Fruit fly (Drosophila melanogaster) whole organism, embryonic: ENCODE data around the gene Cpr67Fa2.

ENCODE experiments used
- Abd-B ChIP-seq: fragments of 200-800 bp; sonication (Bioruptor generic); optimal IDR thresholded peaks from 2 replicates; lab custom pipeline; 2018; ENCODE audit warnings: missing biosample characterization, mild to moderate bottlenecking, missing genetic modification characterization, moderate library complexity
- Awh ChIP-seq: fragments of 200-800 bp; sonication (Bioruptor generic); IDR thresholded peaks from 2 replicates; pipeline ENCODE4, ENCODE4 v1.3.6; 2022; ENCODE audit warnings: missing biosample characterization, missing genetic modification characterization
- CG10366 ChIP-seq: fragments of 200-800 bp; sonication (Bioruptor generic); IDR thresholded peaks from 2 replicates; pipeline ENCODE4 v1.3.6; 2022; ENCODE audit warnings: missing biosample characterization, missing genetic modification characterization
- CG10979 ChIP-seq: fragments of 200-800 bp; sonication (Bioruptor generic); optimal IDR thresholded peaks from 2 replicates; lab custom pipeline; 2018; ENCODE audit warnings: missing biosample characterization, mild to moderate bottlenecking, missing genetic modification characterization, moderate library complexity
- CG15601 ChIP-seq: fragments of 200-800 bp; sonication (Bioruptor generic); optimal IDR thresholded peaks from 3 replicates; lab custom pipeline; 2019; ENCODE audit warnings: missing biosample characterization, mild to moderate bottlenecking, missing genetic modification characterization, moderate library complexity
- CG17829 ChIP-seq: fragments of 200-800 bp; optimal IDR thresholded peaks from 2 replicates; lab custom pipeline; 2019; ENCODE audit warnings: missing biosample characterization, mild to moderate bottlenecking, missing genetic modification characterization, moderate library complexity
- CG17912 ChIP-seq: fragments of 200-800 bp; sonication (Bioruptor generic); optimal IDR thresholded peaks from 2 replicates; lab custom pipeline; 2018; ENCODE audit warnings: missing biosample characterization, mild to moderate bottlenecking, missing genetic modification characterization
- CG2116 ChIP-seq: fragments of 200-800 bp; sonication (Bioruptor generic); optimal IDR thresholded peaks from 3 replicates; lab custom pipeline; 2018; ENCODE audit warnings: missing biosample characterization, mild to moderate bottlenecking, missing genetic modification characterization
- CG5180 ChIP-seq: fragments of 200-800 bp; sonication (Bioruptor generic); optimal IDR thresholded peaks from 3 replicates; lab custom pipeline; 2017; ENCODE audit warnings: missing biosample characterization, missing genetic modification characterization, mild to moderate bottlenecking, moderate library complexity, missing genetic modification reagents
- CG7745 ChIP-seq: fragments of 200-800 bp; sonication (Bioruptor generic); optimal IDR thresholded peaks from 2 replicates; lab custom pipeline; 2018; ENCODE audit warnings: missing biosample characterization, mild to moderate bottlenecking, missing genetic modification characterization, moderate library complexity
- CG8924 ChIP-seq: fragments of 200-800 bp; optimal IDR thresholded peaks from 3 replicates; lab custom pipeline; 2019; ENCODE audit warnings: missing biosample characterization, mild to moderate bottlenecking, missing genetic modification characterization, moderate library complexity
- CoRest ChIP-seq: fragments of 200-800 bp; sonication (Bioruptor generic); optimal IDR thresholded peaks from 3 replicates; lab custom pipeline; 2018; ENCODE audit warnings: missing biosample characterization, mild to moderate bottlenecking, missing genetic modification characterization, moderate library complexity
- D19B ChIP-seq: fragments of 200-800 bp; sonication (Bioruptor generic); optimal IDR thresholded peaks from 2 replicates; lab custom pipeline; 2017; ENCODE audit warnings: missing biosample characterization, mild to moderate bottlenecking, missing genetic modification characterization
- Deaf1 ChIP-seq: fragments of 200-800 bp; optimal IDR thresholded peaks from 3 replicates; lab custom pipeline; 2019; ENCODE audit warnings: missing biosample characterization, mild to moderate bottlenecking, missing genetic modification characterization, moderate library complexity
- Dek ChIP-seq: fragments of 200-800 bp; sonication (Bioruptor generic); optimal IDR thresholded peaks from 3 replicates; lab custom pipeline; 2019; ENCODE audit warnings: missing biosample characterization, mild to moderate bottlenecking, missing genetic modification characterization, moderate library complexity
- H2.0 ChIP-seq: fragments of 200-800 bp; sonication (Bioruptor generic); IDR thresholded peaks from 2 replicates; pipeline ENCODE4 v1.3.6; 2022; ENCODE audit warnings: missing biosample characterization, missing genetic modification characterization
- Lim3 ChIP-seq: fragments of 200-800 bp; sonication (Bioruptor generic); IDR thresholded peaks from 2 replicates; pipeline ENCODE4 v1.3.6; 2022; ENCODE audit warnings: missing biosample characterization, missing genetic modification characterization
- Med ChIP-seq: fragments of 200-800 bp; sonication (Bioruptor generic); peaks from one replicate; lab custom pipeline; 2016; ENCODE audit warnings: missing biosample characterization, missing genetic modification characterization, mild to moderate bottlenecking, inconsistent platforms, moderate library complexity
- Nf-YB ChIP-seq: fragments of 200-800 bp; sonication (Bioruptor generic); optimal IDR thresholded peaks from 3 replicates; lab custom pipeline; 2019; ENCODE audit warnings: missing biosample characterization, mild to moderate bottlenecking, missing genetic modification characterization, moderate library complexity
- Sin3A ChIP-seq: fragments of >200 bp; optimal IDR thresholded peaks from 2 replicates; lab custom pipeline; 2018
- Stat92E ChIP-seq, 3 experiments: fragments of >200 bp in 2 of 3; fragments of 200-800 bp in 1 of 3; sonication (Bioruptor generic) in 1 of 3; optimal IDR thresholded peaks; 2 replicates each; lab custom pipeline; 2017 to 2019; ENCODE audit warnings: missing biosample characterization in 3 of 3, missing genetic modification characterization in 3 of 3, mild to moderate bottlenecking in 1 of 3, moderate library complexity in 1 of 3
- Trl ChIP-seq, 3 experiments: fragments of >200 bp in 2 of 3; fragments of 200-800 bp in 1 of 3; sonication (Bioruptor generic) in 1 of 3; optimal IDR thresholded peaks; 2 replicates in 1 of 3; 3 replicates in 2 of 3; lab custom pipeline; 2016 to 2017; ENCODE audit warnings: missing biosample characterization in 1 of 3, missing genetic modification characterization in 1 of 3
- ac ChIP-seq: fragments of 200-800 bp; sonication (Bioruptor generic); optimal IDR thresholded peaks from 3 replicates; lab custom pipeline; 2017; ENCODE audit warnings: missing biosample characterization, mild to moderate bottlenecking, missing genetic modification characterization
- bab2 ChIP-seq: fragments of 200-800 bp; sonication (Bioruptor generic); optimal IDR thresholded peaks from 2 replicates; lab custom pipeline; 2016; ENCODE audit warnings: missing biosample characterization, missing genetic modification characterization
- bcd ChIP-seq: fragments of 200-800 bp; sonication (Bioruptor generic); optimal IDR thresholded peaks from 2 replicates; lab custom pipeline; 2017; ENCODE audit warnings: missing biosample characterization, mild to moderate bottlenecking, missing genetic modification characterization
- chif ChIP-seq, 2 experiments: fragments of 200-800 bp; sonication (Bioruptor generic); optimal IDR thresholded peaks; 3 replicates each; lab custom pipeline; 2016; ENCODE audit warnings: missing biosample characterization in 2 of 2, missing genetic modification characterization in 2 of 2
- da ChIP-seq: fragments of 200-800 bp; sonication (Bioruptor generic); optimal IDR thresholded peaks from 2 replicates; lab custom pipeline; 2016; ENCODE audit warnings: missing biosample characterization, missing genetic modification characterization
- ems ChIP-seq: fragments of 200-800 bp; sonication (Bioruptor generic); optimal IDR thresholded peaks from 3 replicates; lab custom pipeline; 2016; ENCODE audit warnings: missing biosample characterization, missing genetic modification characterization
- eve ChIP-seq, 2 experiments: fragments of >200 bp; optimal IDR thresholded peaks; 2 replicates each; lab custom pipeline; 2017; ENCODE audit warnings: missing biosample characterization in 2 of 2, missing genetic modification characterization in 2 of 2
- fd64A ChIP-seq: fragments of 200-800 bp; sonication (Bioruptor generic); optimal IDR thresholded peaks from 3 replicates; lab custom pipeline; 2018; ENCODE audit warnings: missing biosample characterization, mild to moderate bottlenecking, missing genetic modification characterization
- fu2 ChIP-seq: fragments of 200-800 bp; sonication (Bioruptor generic); optimal IDR thresholded peaks from 2 replicates; lab custom pipeline; 2016; ENCODE audit warnings: missing biosample characterization, missing genetic modification characterization
- hth ChIP-seq: fragments of >200 bp; optimal IDR thresholded peaks from 2 replicates; lab custom pipeline; 2017; ENCODE audit warnings: inconsistent platforms
- kni ChIP-seq: fragments of 200-800 bp; sonication (Bioruptor generic); optimal IDR thresholded peaks from 3 replicates; lab custom pipeline; 2017; ENCODE audit warnings: mild to moderate bottlenecking, missing biosample characterization, missing genetic modification reagents, missing genetic modification characterization
- odd ChIP-seq: fragments of 200-800 bp; sonication (Bioruptor generic); optimal IDR thresholded peaks from 2 replicates; lab custom pipeline; 2017; ENCODE audit warnings: missing biosample characterization, mild to moderate bottlenecking, missing genetic modification characterization
- peb ChIP-seq: fragments of 200-800 bp; sonication (Bioruptor generic); IDR thresholded peaks from 2 replicates; pipeline ENCODE4 v1.3.6; 2022; ENCODE audit warnings: missing biosample characterization, missing genetic modification characterization
- phol ChIP-seq: fragments of 200-800 bp; sonication (Bioruptor generic); optimal IDR thresholded peaks from 3 replicates; lab custom pipeline; 2018; ENCODE audit warnings: missing biosample characterization, mild to moderate bottlenecking, missing genetic modification characterization, moderate library complexity
- pita ChIP-seq: fragments of 200-800 bp; sonication (Bioruptor generic); optimal IDR thresholded peaks from 2 replicates; lab custom pipeline; 2017; ENCODE audit warnings: missing biosample characterization, mild to moderate bottlenecking, missing genetic modification characterization
- salm ChIP-seq: fragments of 200-800 bp; sonication (Bioruptor generic); optimal IDR thresholded peaks from 2 replicates; lab custom pipeline; 2018; ENCODE audit warnings: missing biosample characterization, mild to moderate bottlenecking, missing genetic modification characterization
- sd ChIP-seq: fragments of 200-800 bp; sonication (Bioruptor generic); optimal IDR thresholded peaks from 3 replicates; lab custom pipeline; 2018; ENCODE audit warnings: missing biosample characterization, mild to moderate bottlenecking, missing genetic modification characterization, moderate library complexity
- sima ChIP-seq: fragments of 200-800 bp; sonication (Bioruptor generic); optimal IDR thresholded peaks from 2 replicates; lab custom pipeline; 2016; ENCODE audit warnings: missing biosample characterization, missing genetic modification characterization
- sqz ChIP-seq: fragments of 200-800 bp; sonication (Bioruptor generic); optimal IDR thresholded peaks from 3 replicates; lab custom pipeline; 2018; ENCODE audit warnings: missing biosample characterization, mild to moderate bottlenecking, missing genetic modification characterization
- ssp ChIP-seq: fragments of 200-800 bp; sonication (Bioruptor generic); IDR thresholded peaks from 2 replicates; pipeline ENCODE4 v1.3.6; 2022; ENCODE audit warnings: missing biosample characterization, missing genetic modification characterization
- stc ChIP-seq: fragments of 200-800 bp; sonication (Bioruptor generic); IDR thresholded peaks from 2 replicates; pipeline ENCODE4 v1.3.6; 2022; ENCODE audit warnings: missing biosample characterization, missing genetic modification characterization
- unc-4 ChIP-seq: fragments of 200-800 bp; sonication (Bioruptor generic); IDR thresholded peaks from 2 replicates; pipeline ENCODE4 v1.3.6; 2022; ENCODE audit warnings: missing biosample characterization, missing genetic modification characterization; ENCODE audit not compliant: partially characterized antibody
- unpg ChIP-seq: fragments of 200-800 bp; sonication (Bioruptor generic); optimal IDR thresholded peaks from 3 replicates; lab custom pipeline; 2018; ENCODE audit warnings: missing biosample characterization, mild to moderate bottlenecking, missing genetic modification characterization, moderate library complexity
- wor ChIP-seq: fragments of 200-800 bp; sonication (Bioruptor generic); IDR thresholded peaks from 2 replicates; pipeline ENCODE4 v1.3.6; 2022; ENCODE audit warnings: missing biosample characterization, missing genetic modification characterization
- z ChIP-seq: fragments of 200-800 bp; sonication (Bioruptor generic); IDR thresholded peaks from 3 replicates; pipeline ENCODE4 v1.3.6; 2022; ENCODE audit warnings: missing biosample characterization, missing genetic modification characterization

The Cpr67Fa2 gene

DNA sequence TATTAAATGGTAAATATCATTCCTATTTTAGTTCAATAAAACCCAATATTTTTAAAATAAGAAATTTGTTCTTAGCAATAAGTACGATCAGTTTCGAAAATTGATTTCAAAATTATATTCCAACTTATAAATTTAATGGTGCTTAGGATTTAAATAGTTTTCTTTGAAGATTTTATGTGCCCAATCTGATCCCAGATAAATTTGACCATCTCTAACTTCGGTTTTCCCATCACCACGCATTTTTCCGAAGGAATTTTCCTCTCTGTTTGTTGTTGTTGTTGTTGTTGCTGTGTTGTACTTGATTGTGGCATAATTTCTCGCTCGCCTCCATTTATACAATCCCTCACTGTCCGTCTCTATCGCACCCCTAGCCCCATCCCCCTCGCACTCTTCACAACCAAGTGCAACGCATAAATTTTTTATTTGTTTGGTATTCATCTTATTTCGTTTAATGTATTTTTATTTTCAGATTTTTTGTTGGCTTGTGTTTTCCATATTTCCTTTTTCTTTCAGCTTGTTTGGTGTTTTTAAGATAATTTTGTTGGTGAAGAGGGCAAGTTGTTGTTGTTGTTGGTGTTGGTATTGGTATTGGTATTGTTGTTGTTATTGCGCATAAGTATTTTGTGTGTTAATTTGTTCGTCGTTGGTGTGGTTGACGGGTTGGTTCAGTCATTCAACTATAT, 41.8 kb upstream of the Cpr67Fa2 start (continued):
- TF ChIP-seq Abd-B = peak; percentile 12
- TF ChIP-seq, all 482 proteins: peak for 114

DNA sequence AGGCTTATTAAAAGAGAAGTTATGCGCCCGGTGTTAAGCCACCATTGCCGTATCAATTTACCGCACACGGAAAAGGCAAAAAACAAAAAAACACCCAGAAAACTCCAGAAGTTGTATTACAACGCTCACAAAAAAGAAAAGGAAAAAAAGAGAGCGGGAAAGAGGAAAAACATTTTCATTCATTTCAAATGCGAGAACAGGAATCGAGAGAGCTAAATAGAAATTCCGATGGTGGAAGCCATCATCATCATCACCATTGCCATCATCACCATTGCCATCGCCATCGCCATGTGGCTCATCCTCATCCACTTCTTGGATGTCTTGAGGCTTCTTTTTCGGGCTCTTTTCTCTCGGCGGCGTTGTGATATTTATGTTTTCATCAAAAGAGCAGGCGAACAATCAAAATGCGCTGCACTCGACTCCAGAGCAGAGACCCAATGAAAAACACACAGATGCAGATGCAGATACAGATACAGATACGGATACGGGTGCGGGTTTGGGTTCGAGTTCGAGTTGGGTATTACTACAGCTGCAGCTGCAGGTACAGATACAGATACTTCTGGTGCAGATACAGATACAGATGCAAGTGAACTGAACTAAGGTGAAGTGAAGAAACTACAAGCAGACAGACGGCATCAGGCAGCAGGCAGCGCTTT, 40.3 kb upstream of the Cpr67Fa2 start:
- no peak for TF ChIP-seq CG10979
- peak; percentile 5 for TF ChIP-seq CG17912 (GFP tag; lab: Kevin White, UChicago)
- no peak for TF ChIP-seq Dek (tag; lab: Kevin White, UChicago)
- peak; percentile 79 for TF ChIP-seq CG5180 (GFP tag; lab: Kevin White, UChicago)
- TF ChIP-seq unpg (GFP tag; lab: Kevin White, UChicago) = no peak
- no peak for TF ChIP-seq CG10366 (GFP tag; lab: Robert Waterston, UW)
- TF ChIP-seq pita (GFP tag; lab: Kevin White, UChicago) = no peak
- TF ChIP-seq CG8924 = peak; percentile 11
- no peak for TF ChIP-seq Awh (GFP tag; lab: Robert Waterston, UW)
- no peak for TF ChIP-seq odd (GFP tag; lab: Kevin White, UChicago)
- no peak for TF ChIP-seq CG2116 (GFP tag; lab: Kevin White, UChicago)
- no peak for TF ChIP-seq chif (GFP tag; optimal IDR thresholded peaks at IDR 0.05; lab: Kevin White, UChicago)
- no peak for TF ChIP-seq CoRest (tag; lab: Kevin White, UChicago)
- TF ChIP-seq phol (tag; lab: Kevin White, UChicago) = no peak
- peak; percentile 5 for TF ChIP-seq CG15601
- no peak for TF ChIP-seq fu2 (GFP tag; lab: Kevin White, UChicago)
- TF ChIP-seq z = peak; percentile 87
- no peak for TF ChIP-seq D19B (GFP tag; lab: Kevin White, UChicago)
- no peak for TF ChIP-seq unc-4 (GFP tag; lab: Robert Waterston, UW)
- peak; percentile 58 for TF ChIP-seq da (GFP tag; lab: Kevin White, UChicago)
- peak; percentile 97 for TF ChIP-seq kni
- TF ChIP-seq stc (GFP tag; lab: Robert Waterston, UW) = 0 out of 2 replicates have a peak, but pooled peaks have one; percentile 7
- TF ChIP-seq wor (GFP tag; lab: Robert Waterston, UW) = no peak
- TF ChIP-seq ssp (GFP tag; lab: Robert Waterston, UW) = no peak
- TF ChIP-seq eve (GFP tag; optimal IDR thresholded peaks at IDR 0.05; lab: Kevin White, UChicago) = no peak
- no peak for TF ChIP-seq Lim3
- TF ChIP-seq sd (tag; lab: Kevin White, UChicago) = peak; percentile 59
- TF ChIP-seq Deaf1 (tag; lab: Kevin White, UChicago) = peak; percentile 31
- no peak for TF ChIP-seq bcd (GFP tag; lab: Kevin White, UChicago)
- TF ChIP-seq sqz (GFP tag; lab: Kevin White, UChicago) = peak; percentile 70
- TF ChIP-seq H2.0 (GFP tag; lab: Robert Waterston, UW) = no peak
- no peak for TF ChIP-seq bab2 (GFP tag; lab: Kevin White, UChicago)
- no peak for TF ChIP-seq fd64A (GFP tag; lab: Kevin White, UChicago)
- no peak for TF ChIP-seq Stat92E (GFP tag; optimal IDR thresholded peaks at IDR 0.05; lab: Kevin White, UChicago)
- no peak for TF ChIP-seq CG7745 (tag; lab: Kevin White, UChicago)
- TF ChIP-seq Trl (optimal IDR thresholded peaks at IDR 0.05; lab: Kevin White, UChicago) = peak; percentile 19 to 49
- TF ChIP-seq Trl (GFP tag; optimal IDR thresholded peaks at IDR 0.05; lab: Kevin White, UChicago) = no peak
- TF ChIP-seq hth (lab: Kevin White, UChicago) = no peak
- no peak for TF ChIP-seq ems (GFP tag; lab: Kevin White, UChicago)
- no peak for TF ChIP-seq CG17829
- TF ChIP-seq Med (GFP tag; lab: Kevin White, UChicago) = peak; percentile 70
- TF ChIP-seq ac (GFP tag; lab: Kevin White, UChicago) = peak; percentile 87
- TF ChIP-seq sima (GFP tag; lab: Kevin White, UChicago) = no peak
- TF ChIP-seq salm = no peak
- TF ChIP-seq Sin3A (lab: Kevin White, UChicago) = no peak
- no peak for TF ChIP-seq peb
- TF ChIP-seq Nf-YB (GFP tag; lab: Kevin White, UChicago) = peak; percentile 39
